Worm (Caenorhabditis elegans): ENCODE data around the gene aptf-2.
A peak's percentile ranks its signal among the peaks of the same experiment; 100 is the strongest.

aptf-2 gene

ce11 chrIV:13395255-13395654 is 20.6 kb downstream of the aptf-2 start:
- TF ChIP-seq bed-3 (GFP tag; optimal IDR thresholded peaks at IDR 0.05): no peak
- TF ChIP-seq sptf-1 (tag; optimal IDR thresholded peaks at IDR 0.05): no peak
- TF ChIP-seq unc-120 (tag; optimal IDR thresholded peaks at IDR 0.05; ENCODE audit: poor library complexity, severe bottlenecking): peak; percentile 62
- TF ChIP-seq ham-2 (GFP tag; optimal IDR thresholded peaks at IDR 0.05): peak; percentile 30
- no peak for TF ChIP-seq drap-1 (GFP tag; optimal IDR thresholded peaks at IDR 0.05)
- TF ChIP-seq nhr-2 (tag; optimal IDR thresholded peaks at IDR 0.05): no peak
- TF ChIP-seq nhr-237 (tag; optimal IDR thresholded peaks at IDR 0.05): peak; percentile 27
- TF ChIP-seq unc-62 (GFP tag; optimal IDR thresholded peaks at IDR 0.05): peak; percentile 37
- peak; percentile 60 for TF ChIP-seq elt-1 (tag; optimal IDR thresholded peaks at IDR 0.05; ENCODE audit: borderline replicate concordance, insufficient read depth)
- TF ChIP-seq elt-3 (tag; optimal IDR thresholded peaks at IDR 0.05): peak; percentile 35
- peak; percentile 57 for TF ChIP-seq ces-1 (GFP tag; optimal IDR thresholded peaks at IDR 0.05)

ce11 chrIV:13394686-13395085 is 21.2 kb downstream of the aptf-2 start:
- TF ChIP-seq nhr-2 (tag; optimal IDR thresholded peaks at IDR 0.05) (peak; percentile 82), ceh-39 (tag; optimal IDR thresholded peaks at IDR 0.05) (no peak)

ce11 chrIV:13393246-13393716 is 22.6 kb downstream of the aptf-2 start:
- TF ChIP-seq lin-32 (GFP tag; optimal IDR thresholded peaks at IDR 0.05) (no peak), ham-2 (GFP tag; optimal IDR thresholded peaks at IDR 0.05) (no peak), sem-2 (GFP tag; optimal IDR thresholded peaks at IDR 0.05) (no peak), mab-5 (tag; optimal IDR thresholded peaks at IDR 0.05) (no peak), zip-8 (tag; optimal IDR thresholded peaks at IDR 0.05) (no peak), tbx-8 (GFP tag; optimal IDR thresholded peaks at IDR 0.05) (no peak), hlh-1 (tag; optimal IDR thresholded peaks at IDR 0.05) (no peak), nhr-237 (tag; optimal IDR thresholded peaks at IDR 0.05) (no peak), cnd-1 (tag; optimal IDR thresholded peaks at IDR 0.05) (no peak), nhr-2 (tag; optimal IDR thresholded peaks at IDR 0.05) (no peak), ztf-11 (tag; optimal IDR thresholded peaks at IDR 0.05) (no peak), pha-4 (tag; optimal IDR thresholded peaks at IDR 0.05) (no peak), bed-3 (GFP tag; optimal IDR thresholded peaks at IDR 0.05) (no peak), unc-39 (tag; optimal IDR thresholded peaks at IDR 0.05) (no peak), ces-1 (GFP tag; optimal IDR thresholded peaks at IDR 0.05) (no peak), blmp-1 (tag; optimal IDR thresholded peaks at IDR 0.05) (no peak), nhr-76 (tag; optimal IDR thresholded peaks at IDR 0.05) (no peak), snpc-4 (tag; optimal IDR thresholded peaks at IDR 0.05) (no peak), unc-120 (tag; optimal IDR thresholded peaks at IDR 0.05; ENCODE audit: poor library complexity, severe bottlenecking) (no peak)

- no peak for TF ChIP-seq ham-2 (GFP tag; optimal IDR thresholded peaks at IDR 0.05)
- no peak for TF ChIP-seq nhr-28 (tag; optimal IDR thresholded peaks at IDR 0.05)
- no peak for TF ChIP-seq cnd-1 (tag; optimal IDR thresholded peaks at IDR 0.05)
- no peak for TF ChIP-seq unc-120 (tag; optimal IDR thresholded peaks at IDR 0.05; ENCODE audit: poor library complexity, severe bottlenecking)
- no peak for TF ChIP-seq bed-3 (GFP tag; optimal IDR thresholded peaks at IDR 0.05)
- TF ChIP-seq elt-1 (tag; optimal IDR thresholded peaks at IDR 0.05; ENCODE audit: borderline replicate concordance, insufficient read depth): no peak
- no peak for TF ChIP-seq lin-13 (tag; optimal IDR thresholded peaks at IDR 0.05)
- no peak for TF ChIP-seq M03D4.4 (tag; optimal IDR thresholded peaks at IDR 0.05)
- TF ChIP-seq unc-62 (GFP tag; optimal IDR thresholded peaks at IDR 0.05): no peak
- TF ChIP-seq drap-1 (GFP tag; optimal IDR thresholded peaks at IDR 0.05): no peak
Observed at ce11 chrIV:13392230-13392629, 23.6 kb downstream of the aptf-2 start.

- TF ChIP-seq zip-8 (tag; optimal IDR thresholded peaks at IDR 0.05) (no peak), nhr-76 (tag; optimal IDR thresholded peaks at IDR 0.05) (no peak), drap-1 (GFP tag; optimal IDR thresholded peaks at IDR 0.05) (no peak), ceh-43 (GFP tag; optimal IDR thresholded peaks at IDR 0.05) (no peak), hlh-1 (tag; optimal IDR thresholded peaks at IDR 0.05) (no peak), blmp-1 (tag; optimal IDR thresholded peaks at IDR 0.05) (no peak), elt-3 (tag; optimal IDR thresholded peaks at IDR 0.05) (no peak), lsy-2 (tag; optimal IDR thresholded peaks at IDR 0.05) (no peak), unc-120 (tag; optimal IDR thresholded peaks at IDR 0.05; ENCODE audit: poor library complexity, severe bottlenecking) (no peak), ceh-83 (GFP tag; optimal IDR thresholded peaks at IDR 0.05) (no peak), nhr-2 (tag; optimal IDR thresholded peaks at IDR 0.05) (no peak), pha-4 (tag; optimal IDR thresholded peaks at IDR 0.05) (no peak), snpc-4 (tag; optimal IDR thresholded peaks at IDR 0.05) (no peak), nhr-28 (tag; optimal IDR thresholded peaks at IDR 0.05) (no peak), lin-32 (GFP tag; optimal IDR thresholded peaks at IDR 0.05) (no peak), mls-2 (tag; optimal IDR thresholded peaks at IDR 0.05) (no peak), nhr-12 (tag; optimal IDR thresholded peaks at IDR 0.05) (no peak)
Observed at ce11 chrIV:13390770-13391169, 25.1 kb downstream of the aptf-2 start.

All from whole organism, mixed stage, embryonic.